Worm (Caenorhabditis elegans): Measurements from ENCODE around the gene unc-26.

Gene unc-26

DNA sequence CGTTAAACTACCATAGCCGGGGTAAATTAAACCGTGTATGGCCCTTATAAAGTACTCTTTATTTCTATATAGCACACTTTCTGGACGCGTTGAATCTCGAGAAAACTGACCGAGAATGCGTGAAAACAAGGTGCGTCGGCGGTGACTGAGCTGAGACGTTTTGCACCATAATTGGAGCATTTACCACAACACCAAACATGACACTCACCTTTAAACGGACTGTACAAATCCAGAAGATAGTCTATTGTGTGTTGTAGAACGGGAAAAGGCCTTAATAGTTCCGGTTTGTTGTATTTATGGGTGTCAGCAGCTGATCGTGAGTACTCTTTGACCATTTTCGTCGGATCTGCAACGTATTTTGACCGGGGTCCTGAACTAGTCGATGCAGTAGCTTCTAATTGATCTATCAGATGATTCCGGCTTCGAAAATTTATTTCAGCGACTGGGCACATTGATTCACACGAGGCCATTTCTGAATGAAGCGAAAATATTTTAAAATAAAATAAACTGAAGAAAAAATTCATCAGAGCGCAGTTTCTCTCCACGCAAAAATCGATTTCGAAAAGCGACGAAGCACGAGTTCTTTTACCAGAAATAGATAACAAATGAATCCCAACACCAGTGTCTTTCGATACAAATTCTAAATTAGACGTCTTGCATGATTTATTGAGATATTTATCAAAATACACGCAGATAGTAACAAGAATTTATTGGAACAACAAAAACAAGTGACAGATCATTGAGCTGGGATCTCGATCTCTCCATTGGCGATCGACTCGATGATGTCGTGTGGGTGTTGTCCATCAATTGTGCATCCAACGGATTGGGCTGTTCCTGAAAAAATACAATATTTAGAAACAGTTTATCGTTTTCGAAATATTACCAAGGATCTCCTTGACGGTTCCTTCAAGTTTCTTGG is 33.1 kb downstream of the unc-26 start, which contains the start of gene tag-115 (continued):
- TF ChIP-seq sptf-2 (GFP tag; optimal IDR thresholded peaks at IDR 0.05) (no peak), ztf-18 (tag; optimal IDR thresholded peaks at IDR 0.05) (peak; percentile 16), F37B4.10 (GFP tag; IDR thresholded peaks at IDR 0.05) (no peak), hmg-20 (GFP tag; IDR thresholded peaks at IDR 0.05) (0 out of 2 replicates have a peak, but pooled peaks have one; percentile 18), hmg-1.2 (GFP tag; IDR thresholded peaks at IDR 0.05) (peak; percentile 44; the same call in 1 of the 2 replicates), F10E7.11 (tag; optimal IDR thresholded peaks at IDR 0.05) (peak; percentile 19), D2030.7 (GFP tag; IDR thresholded peaks at IDR 0.05) (peak; percentile 43; the same call in 1 of the 2 replicates), madf-3 (GFP tag; IDR thresholded peaks at IDR 0.05) (peak; percentile 70), ceh-58 (GFP tag; IDR thresholded peaks at IDR 0.05) (peak; percentile 36; the same call in 1 of the 2 replicates), attf-3 (GFP tag; conservative IDR thresholded peaks at IDR 0.05) (no peak), snpc-1.3 (tag; optimal IDR thresholded peaks at IDR 0.05; ENCODE audit: insufficient read depth) (peak; percentile 94), ztf-3 (GFP tag; optimal IDR thresholded peaks at IDR 0.05) (no peak), T07F8.4 (tag; optimal IDR thresholded peaks at IDR 0.05) (no peak), nfya-2 (GFP tag; IDR thresholded peaks at IDR 0.05) (no peak), lsy-27 (tag; optimal IDR thresholded peaks at IDR 0.05; ENCODE audit: borderline replicate concordance, insufficient read depth) (no peak), cebp-1 (GFP tag; IDR thresholded peaks at IDR 0.05) (no peak), cebp-1 (tag; optimal IDR thresholded peaks at IDR 0.05) (peak; percentile 51), Y56A3A.18 (GFP tag; IDR thresholded peaks at IDR 0.05) (no peak), gei-17 (GFP tag; optimal IDR thresholded peaks at IDR 0.05) (no peak)

DNA sequence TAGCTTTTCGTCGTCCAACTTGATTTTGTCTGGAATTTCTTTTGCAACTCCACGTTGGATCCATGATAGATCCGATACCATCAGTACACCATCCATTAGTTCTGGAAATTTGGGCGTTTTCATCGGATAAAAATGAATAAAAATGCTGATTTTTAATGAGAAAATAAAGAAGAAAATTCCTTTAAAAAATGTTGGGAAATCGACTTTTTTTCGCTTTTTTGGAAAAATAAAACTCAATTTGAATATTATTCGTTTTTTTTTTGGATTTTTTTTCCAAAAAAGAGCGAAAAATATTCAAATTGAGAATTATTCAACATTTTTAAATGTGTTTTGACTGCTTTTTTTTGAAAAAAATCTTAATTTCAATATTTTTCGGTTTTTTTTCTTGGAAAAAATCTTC is 35.8 kb downstream of the unc-26 start, which contains the start of gene pwp-1:
Gene pwp-1, minus strand, starts transcription at position 101 of the 400 bp plus-strand sequence.
- no peak for TF ChIP-seq unc-62 (GFP tag; optimal IDR thresholded peaks at IDR 0.05)
- TF ChIP-seq xnd-1 (tag; optimal IDR thresholded peaks at IDR 0.05) = no peak
- no peak for TF ChIP-seq madf-10 (tag; optimal IDR thresholded peaks at IDR 0.05)
- no peak for TF ChIP-seq madf-3 (GFP tag; IDR thresholded peaks at IDR 0.05)
- TF ChIP-seq ccch-3 (GFP tag; optimal IDR thresholded peaks at IDR 0.05) = no peak
- TF ChIP-seq lsy-27 (tag; optimal IDR thresholded peaks at IDR 0.05; ENCODE audit: borderline replicate concordance, insufficient read depth) = no peak
- TF ChIP-seq T07F8.4 (tag; optimal IDR thresholded peaks at IDR 0.05) = no peak
- no peak for TF ChIP-seq K11D2.4 (GFP tag; IDR thresholded peaks at IDR 0.05)
- no peak for TF ChIP-seq hlh-12 (tag; optimal IDR thresholded peaks at IDR 0.05)
- TF ChIP-seq hrde-1 (tag; optimal IDR thresholded peaks at IDR 0.05; ENCODE audit: borderline replicate concordance) = no peak
- TF ChIP-seq rpc-1 (optimal IDR thresholded peaks at IDR 0.05) = no peak
- no peak for TF ChIP-seq rpc-1 (tag; optimal IDR thresholded peaks at IDR 0.05)
- TF ChIP-seq Y79H2A.3 (GFP tag; conservative IDR thresholded peaks at IDR 0.05) = no peak
- no peak for TF ChIP-seq akir-1 (GFP tag; optimal IDR thresholded peaks at IDR 0.05)
- no peak for TF ChIP-seq hmg-20 (GFP tag; IDR thresholded peaks at IDR 0.05)
- no peak for TF ChIP-seq rcor-1 (GFP tag; IDR thresholded peaks at IDR 0.05)
- no peak for TF ChIP-seq sptf-2 (GFP tag; optimal IDR thresholded peaks at IDR 0.05)

DNA sequence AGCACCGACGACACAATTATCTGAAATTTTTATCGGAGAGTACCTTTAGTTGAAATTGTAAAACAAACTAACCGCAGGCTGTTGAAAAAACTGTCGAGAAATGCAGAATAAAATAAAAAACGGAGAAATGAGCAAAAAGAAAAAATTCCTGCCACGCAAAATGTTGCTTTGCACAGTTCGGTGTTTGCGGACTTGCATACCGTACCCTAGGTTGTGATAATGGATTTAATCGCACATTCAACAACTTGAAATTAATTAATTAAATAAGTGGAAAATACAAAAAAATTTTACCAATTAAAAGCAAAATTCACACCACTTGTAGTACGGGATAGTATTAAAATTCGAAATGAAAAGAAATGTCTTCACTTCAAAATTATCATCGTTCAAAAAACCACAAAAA is 40.9 kb downstream of the unc-26 start:
- TF ChIP-seq B0019.2 (GFP tag; conservative IDR thresholded peaks at IDR 0.05) (no peak), Y56A3A.18 (GFP tag; IDR thresholded peaks at IDR 0.05) (no peak), ztf-6 (GFP tag; IDR thresholded peaks at IDR 0.05) (no peak), nfyb-1 (GFP tag; IDR thresholded peaks at IDR 0.05) (no peak), nhr-27 (tag; optimal IDR thresholded peaks at IDR 0.05) (no peak), ztf-3 (GFP tag; optimal IDR thresholded peaks at IDR 0.05) (no peak), lin-54 (GFP tag; optimal IDR thresholded peaks at IDR 0.05) (no peak), ceh-58 (GFP tag; IDR thresholded peaks at IDR 0.05) (no peak), rec-8 (tag; optimal IDR thresholded peaks at IDR 0.05) (no peak), repo-1 (tag; optimal IDR thresholded peaks at IDR 0.05) (no peak), K11D2.4 (GFP tag; IDR thresholded peaks at IDR 0.05) (no peak), F23B12.7 (tag; optimal IDR thresholded peaks at IDR 0.05; ENCODE audit: insufficient read depth) (no peak), F49E8.2 (tag; optimal IDR thresholded peaks at IDR 0.05; ENCODE audit: insufficient read depth) (no peak), lin-35 (GFP tag; optimal IDR thresholded peaks at IDR 0.05) (no peak), fkh-3 (tag; optimal IDR thresholded peaks at IDR 0.05) (no peak), K12H6.12 (tag; optimal IDR thresholded peaks at IDR 0.05) (no peak)
